Fruit fly (Drosophila melanogaster) whole organism, prepupa: ENCODE measurements around the gene CG33124.

Experiments
- Blimp-1 ChIP-seq: fragments of 200-800 bp; sonication (Bioruptor generic); optimal IDR thresholded peaks from 3 replicates; lab custom pipeline; 2017; ENCODE audit warnings: missing biosample characterization, missing genetic modification characterization, mild to moderate bottlenecking, moderate library complexity, missing genetic modification reagents
- CG10631 ChIP-seq: fragments of 200-800 bp; sonication (Bioruptor generic); optimal IDR thresholded peaks from 2 replicates; lab custom pipeline; 2016; ENCODE audit warnings: missing biosample characterization, missing genetic modification characterization
- CG10669 ChIP-seq: fragments of 200-800 bp; sonication (Bioruptor generic); optimal IDR thresholded peaks from 3 replicates; lab custom pipeline; 2018; ENCODE audit warnings: missing biosample characterization, mild to moderate bottlenecking, missing genetic modification characterization, moderate library complexity
- CG11294 ChIP-seq: fragments of 200-800 bp; sonication (Bioruptor generic); IDR thresholded peaks from 2 replicates; pipeline ENCODE4 v1.3.6; 2022; ENCODE audit warnings: missing biosample characterization, missing genetic modification characterization
- CG15336 ChIP-seq: fragments of 200-800 bp; sonication (Bioruptor generic); IDR thresholded peaks from 2 replicates; pipeline ENCODE4 v1.3.6; 2022; ENCODE audit warnings: missing biosample characterization, missing genetic modification characterization
- CG1621 ChIP-seq: fragments of 200-800 bp; sonication (Bioruptor generic); optimal IDR thresholded peaks from 3 replicates; lab custom pipeline; 2018; ENCODE audit warnings: missing biosample characterization, mild to moderate bottlenecking, missing genetic modification characterization
- CG16779 ChIP-seq: fragments of 200-800 bp; sonication (Bioruptor generic); optimal IDR thresholded peaks from 3 replicates; lab custom pipeline; 2017; ENCODE audit warnings: missing biosample characterization, mild to moderate bottlenecking, missing genetic modification characterization
- CG3032 ChIP-seq: fragments of 200-800 bp; optimal IDR thresholded peaks from 2 replicates; lab custom pipeline; 2019; ENCODE audit warnings: missing biosample characterization, mild to moderate bottlenecking, missing genetic modification characterization, moderate library complexity
- CG31627 ChIP-seq: fragments of 200-800 bp; sonication (Bioruptor generic); optimal IDR thresholded peaks from 3 replicates; lab custom pipeline; 2016; ENCODE audit warnings: missing biosample characterization, missing genetic modification characterization
- CG32006 ChIP-seq: fragments of 200-800 bp; sonication (Bioruptor generic); optimal IDR thresholded peaks from 3 replicates; lab custom pipeline; 2017; ENCODE audit warnings: missing biosample characterization, mild to moderate bottlenecking, missing genetic modification characterization
- CG34406 ChIP-seq: fragments of 200-800 bp; sonication (Bioruptor generic); optimal IDR thresholded peaks from 3 replicates; lab custom pipeline; 2016; ENCODE audit warnings: missing biosample characterization, missing genetic modification characterization
- CG3919 ChIP-seq: fragments of 200-800 bp; sonication (Bioruptor generic); optimal IDR thresholded peaks from 3 replicates; lab custom pipeline; 2016; ENCODE audit warnings: missing biosample characterization, missing genetic modification characterization
- CG6792 ChIP-seq: fragments of 200-800 bp; sonication (Bioruptor generic); optimal IDR thresholded peaks from 3 replicates; lab custom pipeline; 2016; ENCODE audit warnings: missing biosample characterization, missing genetic modification characterization
- CG6808 ChIP-seq: fragments of 200-800 bp; sonication (Bioruptor generic); optimal IDR thresholded peaks from 3 replicates; lab custom pipeline; 2017; ENCODE audit warnings: missing biosample characterization, missing genetic modification characterization, mild to moderate bottlenecking, moderate library complexity, missing genetic modification reagents
- CG6854 ChIP-seq: fragments of 200-800 bp; sonication (Bioruptor generic); optimal IDR thresholded peaks from 2 replicates; lab custom pipeline; 2017; ENCODE audit warnings: missing biosample characterization, mild to moderate bottlenecking, missing genetic modification characterization
- CG8119 ChIP-seq: fragments of 200-800 bp; sonication (Bioruptor generic); IDR thresholded peaks from 3 replicates; pipeline ENCODE4 v1.3.6; 2022; ENCODE audit warnings: missing biosample characterization, missing genetic modification characterization
- CG8319 ChIP-seq: fragments of 200-800 bp; sonication (Bioruptor generic); optimal IDR thresholded peaks from 3 replicates; lab custom pipeline; 2016; ENCODE audit warnings: missing biosample characterization, missing genetic modification characterization
- CG8632 ChIP-seq: fragments of 200-800 bp; sonication (Bioruptor generic); optimal IDR thresholded peaks from 3 replicates; lab custom pipeline; 2016; ENCODE audit warnings: missing biosample characterization, missing genetic modification characterization
- Eip75B ChIP-seq: fragments of 200-800 bp; sonication (Bioruptor generic); optimal IDR thresholded peaks from 3 replicates; lab custom pipeline; 2016; ENCODE audit warnings: missing biosample characterization, missing genetic modification characterization
- Eip78C ChIP-seq: fragments of 200-800 bp; sonication (Bioruptor generic); peaks from one replicate; lab custom pipeline; 2016; ENCODE audit warnings: missing biosample characterization, missing genetic modification characterization
- Eip93F ChIP-seq: fragments of 200-800 bp; sonication (Bioruptor generic); optimal IDR thresholded peaks from 2 replicates; lab custom pipeline; 2016; ENCODE audit warnings: missing biosample characterization, mild to moderate bottlenecking, missing genetic modification characterization
- Ets21C ChIP-seq: fragments of 200-800 bp; sonication (Bioruptor generic); optimal IDR thresholded peaks from 3 replicates; lab custom pipeline; 2016; ENCODE audit warnings: missing biosample characterization, missing genetic modification characterization
- Gug ChIP-seq: fragments of 200-800 bp; sonication (Bioruptor generic); IDR thresholded peaks from 2 replicates; pipeline ENCODE4 v1.3.6; 2022; ENCODE audit warnings: missing biosample characterization, missing genetic modification characterization
- Hr38 ChIP-seq: sonication (Bioruptor generic); optimal IDR thresholded peaks from 2 replicates; lab custom pipeline; 2016; ENCODE audit warnings: missing biosample characterization, missing genetic modification characterization
- Met ChIP-seq: fragments of 200-800 bp; sonication (Bioruptor generic); optimal IDR thresholded peaks from 3 replicates; lab custom pipeline; 2016; ENCODE audit warnings: missing biosample characterization, missing genetic modification characterization
- Smox ChIP-seq: fragments of 200-800 bp; sonication (Bioruptor generic); optimal IDR thresholded peaks from 3 replicates; lab custom pipeline; 2016; ENCODE audit warnings: missing biosample characterization, missing genetic modification characterization
- Sox14 ChIP-seq: fragments of 200-800 bp; sonication (Bioruptor generic); optimal IDR thresholded peaks from 3 replicates; lab custom pipeline; 2016; ENCODE audit warnings: missing biosample characterization, missing genetic modification characterization
- Sox15 ChIP-seq: fragments of 200-800 bp; sonication (Bioruptor generic); optimal IDR thresholded peaks from 3 replicates; lab custom pipeline; 2016; ENCODE audit warnings: missing biosample characterization, missing genetic modification characterization
- cyc ChIP-seq: fragments of 200-800 bp; sonication (Bioruptor generic); optimal IDR thresholded peaks from 3 replicates; lab custom pipeline; 2016; ENCODE audit warnings: missing biosample characterization, missing genetic modification characterization
- dac ChIP-seq: fragments of 200-800 bp; sonication (Bioruptor generic); optimal IDR thresholded peaks from 2 replicates; lab custom pipeline; 2017; ENCODE audit warnings: missing biosample characterization, mild to moderate bottlenecking, missing genetic modification characterization
- dsx ChIP-seq: fragments of 200-800 bp; optimal IDR thresholded peaks from 3 replicates; lab custom pipeline; 2019; ENCODE audit warnings: missing biosample characterization, mild to moderate bottlenecking, missing genetic modification characterization, moderate library complexity; ENCODE audit not compliant: poor library complexity, severe bottlenecking
- esn ChIP-seq: fragments of 200-800 bp; sonication (Bioruptor generic); optimal IDR thresholded peaks from 2 replicates; lab custom pipeline; 2016; ENCODE audit warnings: missing biosample characterization, mild to moderate bottlenecking, missing genetic modification characterization, moderate library complexity
- fd59A ChIP-seq: fragments of 200-800 bp; sonication (Bioruptor generic); optimal IDR thresholded peaks from 2 replicates; lab custom pipeline; 2017; ENCODE audit warnings: missing biosample characterization, mild to moderate bottlenecking, missing genetic modification characterization, missing genetic modification reagents
- fd85E ChIP-seq: fragments of 200-800 bp; sonication (Bioruptor generic); optimal IDR thresholded peaks from 3 replicates; lab custom pipeline; 2016; ENCODE audit warnings: missing biosample characterization, missing genetic modification characterization
- fkh ChIP-seq: fragments of 200-800 bp; sonication (Bioruptor generic); optimal IDR thresholded peaks from 3 replicates; lab custom pipeline; 2017; ENCODE audit warnings: missing biosample characterization, mild to moderate bottlenecking, missing genetic modification characterization, moderate library complexity
- lz ChIP-seq: fragments of 200-800 bp; sonication (Bioruptor generic); optimal IDR thresholded peaks from 3 replicates; lab custom pipeline; 2016; ENCODE audit warnings: missing biosample characterization, missing genetic modification characterization
- net ChIP-seq: fragments of 200-800 bp; sonication (Bioruptor generic); optimal IDR thresholded peaks from 3 replicates; lab custom pipeline; 2016; ENCODE audit warnings: missing biosample characterization, missing genetic modification characterization
- pdm3 ChIP-seq: fragments of 200-800 bp; sonication (Bioruptor generic); optimal IDR thresholded peaks from 3 replicates; lab custom pipeline; 2016; ENCODE audit warnings: missing biosample characterization, missing genetic modification characterization
- salr ChIP-seq, 2 experiments: fragments of 200-800 bp; sonication (Bioruptor generic); optimal IDR thresholded peaks; 3 replicates each; lab custom pipeline; 2016 to 2018; ENCODE audit warnings: missing biosample characterization in 2 of 2, missing genetic modification characterization in 2 of 2, mild to moderate bottlenecking in 1 of 2
- ss ChIP-seq, 2 experiments: fragments of 200-800 bp; sonication (Bioruptor generic); optimal IDR thresholded peaks; 2 replicates in 1 of 2; 3 replicates in 1 of 2; lab custom pipeline; 2017 to 2018; ENCODE audit warnings: mild to moderate bottlenecking in 2 of 2, missing biosample characterization in 2 of 2, missing genetic modification characterization in 2 of 2, moderate library complexity in 1 of 2
- svp ChIP-seq: fragments of 200-800 bp; sonication (Bioruptor generic); peaks from one replicate; lab custom pipeline; 2016; ENCODE audit warnings: missing biosample characterization, missing genetic modification characterization
- topi ChIP-seq: fragments of 200-800 bp; sonication (Bioruptor generic); optimal IDR thresholded peaks from 3 replicates; lab custom pipeline; 2016; ENCODE audit warnings: missing biosample characterization, missing genetic modification characterization
- vri ChIP-seq: fragments of 200-800 bp; sonication (Bioruptor generic); optimal IDR thresholded peaks from 3 replicates; lab custom pipeline; 2016; ENCODE audit warnings: missing biosample characterization, mild to moderate bottlenecking, missing genetic modification characterization

Gene CG33124

DNA sequence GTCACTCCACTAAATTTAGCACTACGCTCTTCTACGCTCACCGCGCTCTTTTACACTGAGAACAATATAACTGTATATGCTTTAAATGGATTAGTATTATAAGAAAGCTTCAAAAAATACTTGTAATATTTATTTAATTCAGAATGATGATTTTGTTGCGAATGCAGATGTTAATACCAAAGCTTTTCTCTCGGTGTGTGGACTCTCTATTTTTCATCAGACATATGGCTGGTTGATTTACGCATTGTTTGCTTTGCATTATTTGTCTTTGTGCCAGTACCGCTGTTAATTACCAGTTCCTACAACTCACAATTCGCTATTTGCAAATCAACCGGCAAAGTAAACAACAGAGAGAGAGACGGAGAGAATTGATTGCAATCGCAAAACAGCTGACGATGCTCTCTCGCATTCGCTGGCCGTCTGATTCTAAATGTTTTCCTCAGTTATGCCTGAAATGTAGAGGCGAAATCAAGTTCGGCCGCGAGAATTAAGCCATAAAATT lies 12.8 kb upstream of the CG33124 start (continued):
- TF ChIP-seq CG11294 (GFP tag; lab: Robert Waterston, UW) (peak; percentile 99), svp (GFP tag; lab: Kevin White, UChicago) (peak; percentile 98), CG3919 (GFP tag; lab: Kevin White, UChicago) (peak; percentile 99), Smox (peak; percentile 97), CG31627 (peak; percentile 97), esn (GFP tag; lab: Kevin White, UChicago) (peak; percentile 99), Sox15 (GFP tag; lab: Kevin White, UChicago) (peak; percentile 95), fd85E (GFP tag; lab: Kevin White, UChicago) (peak; percentile 94), vri (GFP tag; lab: Kevin White, UChicago) (peak; percentile 99)

DNA sequence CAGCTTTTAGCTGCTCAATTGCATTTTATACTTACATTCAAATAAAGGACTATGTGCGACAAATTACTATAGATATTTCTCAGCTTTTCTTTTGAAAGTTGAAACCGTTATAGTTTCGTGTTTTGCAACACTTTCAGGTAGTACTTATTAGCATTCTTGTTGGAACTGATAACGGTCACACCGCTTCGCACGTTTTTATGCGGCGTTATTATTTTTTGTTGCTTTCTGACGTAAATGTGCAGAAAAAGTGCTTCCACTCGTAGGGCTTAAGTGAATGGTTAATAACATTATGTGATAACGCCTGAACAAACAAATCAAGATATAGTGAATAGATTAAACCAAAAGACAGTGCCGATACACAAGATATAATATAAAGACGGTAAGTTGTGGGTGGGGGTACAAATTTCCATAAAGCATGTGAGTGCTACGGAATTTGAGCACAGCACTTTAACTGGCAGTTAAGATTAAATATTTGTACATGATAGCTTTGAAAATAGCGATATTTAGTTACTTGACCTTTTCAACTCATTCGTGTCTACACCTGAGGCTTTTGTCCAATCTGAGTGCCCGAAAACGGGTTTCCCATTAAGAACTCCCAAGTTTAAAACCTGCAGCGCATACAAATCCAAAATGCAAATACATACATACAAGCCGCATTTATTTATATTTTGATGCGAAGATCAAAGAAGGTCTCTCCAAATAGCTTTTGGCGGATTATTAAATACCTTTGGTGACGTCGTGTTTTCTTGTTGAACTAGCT lies 11.9 kb upstream of the CG33124 start, which contains the start of gene papi:
Gene papi (plus strand): TSS at position 176 of the 760 bp plus-strand sequence.
- no peak for TF ChIP-seq cyc (GFP tag; lab: Kevin White, UChicago)
- no peak for TF ChIP-seq CG10631 (GFP tag; lab: Kevin White, UChicago)
- peak; percentile 4 for TF ChIP-seq CG1621
- no peak for TF ChIP-seq CG6792 (GFP tag; lab: Kevin White, UChicago)
- no peak for TF ChIP-seq CG6854 (GFP tag; lab: Kevin White, UChicago)
- TF ChIP-seq CG6808 (GFP tag; lab: Kevin White, UChicago), result no peak
- TF ChIP-seq CG32006 (GFP tag; lab: Kevin White, UChicago), result no peak
- TF ChIP-seq pdm3, result no peak
- TF ChIP-seq Gug (GFP tag; lab: Robert Waterston, UW), result no peak
- TF ChIP-seq vri (GFP tag; lab: Kevin White, UChicago), result peak; percentile 26
- TF ChIP-seq Met (GFP tag; lab: Kevin White, UChicago), result no peak
- no peak for TF ChIP-seq Eip93F (GFP tag; lab: Kevin White, UChicago)
- no peak for TF ChIP-seq net (GFP tag; lab: Kevin White, UChicago)
- TF ChIP-seq dsx (GFP tag; lab: Kevin White, UChicago), result no peak
- TF ChIP-seq CG10669 (GFP tag; lab: Kevin White, UChicago), result no peak
- TF ChIP-seq CG8632 (GFP tag; lab: Kevin White, UChicago), result no peak
- TF ChIP-seq CG8119 (GFP tag; lab: Robert Waterston, UW), result no peak
- no peak for TF ChIP-seq topi
- TF ChIP-seq Blimp-1 (GFP tag; lab: Kevin White, UChicago), result no peak
- no peak for TF ChIP-seq Eip75B (GFP tag; lab: Kevin White, UChicago)
- no peak for TF ChIP-seq salr (GFP tag; optimal IDR thresholded peaks at IDR 0.05; lab: Kevin White, UChicago)
- peak; percentile 31 for TF ChIP-seq fkh (GFP tag; lab: Kevin White, UChicago)
- no peak for TF ChIP-seq dac (GFP tag; lab: Kevin White, UChicago)
- peak; percentile 53 for TF ChIP-seq svp (GFP tag; lab: Kevin White, UChicago)
- TF ChIP-seq CG8319 (GFP tag; lab: Kevin White, UChicago), result no peak
- no peak for TF ChIP-seq Sox14 (GFP tag; lab: Kevin White, UChicago)
- peak; percentile 62 for TF ChIP-seq Eip78C (GFP tag; lab: Kevin White, UChicago)
- TF ChIP-seq esn (GFP tag; lab: Kevin White, UChicago), result peak; percentile 16
- TF ChIP-seq fd85E (GFP tag; lab: Kevin White, UChicago), result no peak

DNA sequence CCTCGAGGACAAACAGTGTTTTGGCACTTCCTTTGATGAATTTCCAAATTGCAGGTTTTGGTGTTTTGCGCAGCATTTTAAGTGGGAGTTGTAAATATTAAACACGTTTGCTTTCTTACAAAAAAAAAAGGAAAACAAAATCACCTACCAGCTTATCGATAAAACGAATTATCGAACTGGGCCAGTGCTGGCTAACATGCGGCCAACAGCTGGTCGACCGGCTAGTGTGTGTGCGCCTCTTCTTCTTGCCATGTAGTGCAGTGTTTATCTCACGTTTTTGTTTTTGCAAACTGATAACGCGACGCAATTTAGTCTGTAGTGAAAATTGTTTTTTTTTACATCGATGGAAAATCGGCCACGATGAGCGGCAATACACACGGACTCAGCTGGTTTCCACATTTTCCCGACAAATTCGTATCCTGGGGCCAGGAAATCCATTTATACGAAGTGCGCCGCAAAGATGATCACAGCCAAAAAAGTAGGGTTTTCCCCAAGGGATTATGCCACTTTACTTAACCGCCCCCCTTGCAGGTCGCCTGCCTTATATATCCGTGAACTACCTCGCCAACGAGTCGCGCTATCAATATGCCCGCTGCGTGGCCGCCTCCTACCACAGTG lies 8.3 kb upstream of the CG33124 start, which contains the start of the genes CG15386, CG42371 and mio:
Gene CG15386 (minus strand): TSS at position 180 of the 618 bp plus-strand sequence.
Gene CG42371 (minus strand): TSS at position 180 of the 618 bp plus-strand sequence.
Gene mio (plus strand): TSS at position 224 of the 618 bp plus-strand sequence.
- TF ChIP-seq pdm3 (no peak), salr (GFP tag; optimal IDR thresholded peaks at IDR 0.05; lab: Kevin White, UChicago) (no peak), Eip93F (GFP tag; lab: Kevin White, UChicago) (no peak), svp (GFP tag; lab: Kevin White, UChicago) (no peak), CG10631 (GFP tag; lab: Kevin White, UChicago) (no peak), Hr38 (GFP tag; lab: Kevin White, UChicago) (no peak), topi (peak; percentile 38), CG6808 (GFP tag; lab: Kevin White, UChicago) (no peak), CG3032 (tag; lab: Kevin White, UChicago) (peak; percentile 5), lz (GFP tag; lab: Kevin White, UChicago) (no peak), CG34406 (GFP tag; lab: Kevin White, UChicago) (no peak), CG16779 (tag; lab: Kevin White, UChicago) (no peak), CG8319 (GFP tag; lab: Kevin White, UChicago) (no peak), cyc (GFP tag; lab: Kevin White, UChicago) (peak; percentile 1), fd59A (GFP tag; lab: Kevin White, UChicago) (no peak), CG6854 (GFP tag; lab: Kevin White, UChicago) (peak; percentile 11), dsx (GFP tag; lab: Kevin White, UChicago) (no peak), Gug (GFP tag; lab: Robert Waterston, UW) (no peak), ss (GFP tag; optimal IDR thresholded peaks at IDR 0.05; lab: Kevin White, UChicago) (peak in 1 of 2 experiments; percentile 51), CG1621 (no peak), Ets21C (GFP tag; lab: Kevin White, UChicago) (no peak), CG15336 (no peak)
